Fruit fly (Drosophila melanogaster): ENCODE results near the gene CG12213.

The CG12213 gene

dm6 chr3R:12010202-12010824, 42.8 kb upstream of the CG12213 start, which contains the start of the genes KLHL18 and GCC185 (continued):
- TF ChIP-seq CG15696 (tag; optimal IDR thresholded peaks at IDR 0.05) (peak; percentile 84), fd64A (GFP tag; optimal IDR thresholded peaks at IDR 0.05) (no peak), CG43689 (GFP tag; IDR thresholded peaks at IDR 0.05) (no peak), Usf (GFP tag; optimal IDR thresholded peaks at IDR 0.05) (peak; percentile 59), CG11456 (GFP tag; IDR thresholded peaks at IDR 0.05) (0 out of 3 replicates have a peak, but pooled peaks have one; percentile 66), sr (GFP tag; IDR thresholded peaks at IDR 0.05) (no peak), lmd (GFP tag; IDR thresholded peaks at IDR 0.05) (peak; percentile 86), Xbp1 (GFP tag; optimal IDR thresholded peaks at IDR 0.05) (peak; percentile 85), CG32767 (GFP tag; IDR thresholded peaks at IDR 0.05) (no peak), dimm (GFP tag; IDR thresholded peaks at IDR 0.05) (no peak), CG16815 (GFP tag; optimal IDR thresholded peaks at IDR 0.05) (peak; percentile 80), bab2 (GFP tag; optimal IDR thresholded peaks at IDR 0.05) (peak; percentile 68), CG12104 (GFP tag; optimal IDR thresholded peaks at IDR 0.05) (peak; percentile 76), CG16813 (GFP tag; IDR thresholded peaks at IDR 0.05; ENCODE audit: partially characterized antibody) (peak; percentile 89), Ada2b (GFP tag; IDR thresholded peaks at IDR 0.05) (peak; percentile 73), ERR (GFP tag; optimal IDR thresholded peaks at IDR 0.05) (no peak), en (GFP tag; optimal IDR thresholded peaks at IDR 0.05) (no peak), Sox102F (GFP tag; optimal IDR thresholded peaks at IDR 0.05) (peak; percentile 62), disco-r (GFP tag; optimal IDR thresholded peaks at IDR 0.05) (no peak), CG12391 (tag; optimal IDR thresholded peaks at IDR 0.05) (peak; percentile 86), ab (GFP tag; optimal IDR thresholded peaks at IDR 0.05) (no peak), CG11695 (GFP tag; IDR thresholded peaks at IDR 0.05) (0 out of 3 replicates have a peak, but pooled peaks have one; percentile 43), BEAF-32 (GFP tag; optimal IDR thresholded peaks at IDR 0.05) (peak; percentile 93), CG30020 (tag; optimal IDR thresholded peaks at IDR 0.05) (peak; percentile 68), sens (GFP tag) (peak; percentile 96), Oli (tag; optimal IDR thresholded peaks at IDR 0.05) (peak; percentile 63), dan (GFP tag; IDR thresholded peaks at IDR 0.05) (peak; percentile 41; the same call in 1 of the 2 replicates), CG12659 (GFP tag; optimal IDR thresholded peaks at IDR 0.05) (peak; percentile 68), CG4730 (GFP tag; IDR thresholded peaks at IDR 0.05) (peak; percentile 56; the same call in 1 of the 2 replicates), CG10462 (GFP tag; optimal IDR thresholded peaks at IDR 0.05) (peak; percentile 49), Dip2 (GFP tag; IDR thresholded peaks at IDR 0.05) (peak; percentile 36; the same call in 1 of the 2 replicates), CG17912 (GFP tag; optimal IDR thresholded peaks at IDR 0.05) (no peak), sd (tag; optimal IDR thresholded peaks at IDR 0.05) (no peak), CG10959 (GFP tag; IDR thresholded peaks at IDR 0.05) (peak; percentile 51; the same call in 1 of the 2 replicates), CG31388 (GFP tag; optimal IDR thresholded peaks at IDR 0.05) (peak; percentile 38), CG1792 (GFP tag; optimal IDR thresholded peaks at IDR 0.05) (peak; percentile 54), sisA (GFP tag; IDR thresholded peaks at IDR 0.05) (peak; percentile 78), Opbp (GFP tag; IDR thresholded peaks at IDR 0.05; ENCODE audit: partially characterized antibody) (peak; percentile 69; the same call in 2 of the 3 replicates), CG14860 (GFP tag; IDR thresholded peaks at IDR 0.05; ENCODE audit: partially characterized antibody) (peak; percentile 84), CG2712 (tag; optimal IDR thresholded peaks at IDR 0.05) (peak; percentile 85), CG3281 (GFP tag; optimal IDR thresholded peaks at IDR 0.05) (peak; percentile 47), CG4404 (GFP tag; IDR thresholded peaks at IDR 0.05) (peak; percentile 90), CG6683 (GFP tag; optimal IDR thresholded peaks at IDR 0.05) (peak; percentile 27), jumu (GFP tag; optimal IDR thresholded peaks at IDR 0.05) (peak; percentile 66), pb (GFP tag; optimal IDR thresholded peaks at IDR 0.05) (no peak), Sox100B (GFP tag; optimal IDR thresholded peaks at IDR 0.05) (no peak), CG13123 (GFP tag; optimal IDR thresholded peaks at IDR 0.05) (peak; percentile 30), CG6654 (GFP tag; optimal IDR thresholded peaks at IDR 0.05) (no peak), az2 (GFP tag; optimal IDR thresholded peaks at IDR 0.05) (peak; percentile 78), CG12942 (GFP tag; optimal IDR thresholded peaks at IDR 0.05) (peak; percentile 82)
